Fruit fly (Drosophila melanogaster): Measurements from ENCODE around the gene CG3386.

Gene CG3386

DNA sequence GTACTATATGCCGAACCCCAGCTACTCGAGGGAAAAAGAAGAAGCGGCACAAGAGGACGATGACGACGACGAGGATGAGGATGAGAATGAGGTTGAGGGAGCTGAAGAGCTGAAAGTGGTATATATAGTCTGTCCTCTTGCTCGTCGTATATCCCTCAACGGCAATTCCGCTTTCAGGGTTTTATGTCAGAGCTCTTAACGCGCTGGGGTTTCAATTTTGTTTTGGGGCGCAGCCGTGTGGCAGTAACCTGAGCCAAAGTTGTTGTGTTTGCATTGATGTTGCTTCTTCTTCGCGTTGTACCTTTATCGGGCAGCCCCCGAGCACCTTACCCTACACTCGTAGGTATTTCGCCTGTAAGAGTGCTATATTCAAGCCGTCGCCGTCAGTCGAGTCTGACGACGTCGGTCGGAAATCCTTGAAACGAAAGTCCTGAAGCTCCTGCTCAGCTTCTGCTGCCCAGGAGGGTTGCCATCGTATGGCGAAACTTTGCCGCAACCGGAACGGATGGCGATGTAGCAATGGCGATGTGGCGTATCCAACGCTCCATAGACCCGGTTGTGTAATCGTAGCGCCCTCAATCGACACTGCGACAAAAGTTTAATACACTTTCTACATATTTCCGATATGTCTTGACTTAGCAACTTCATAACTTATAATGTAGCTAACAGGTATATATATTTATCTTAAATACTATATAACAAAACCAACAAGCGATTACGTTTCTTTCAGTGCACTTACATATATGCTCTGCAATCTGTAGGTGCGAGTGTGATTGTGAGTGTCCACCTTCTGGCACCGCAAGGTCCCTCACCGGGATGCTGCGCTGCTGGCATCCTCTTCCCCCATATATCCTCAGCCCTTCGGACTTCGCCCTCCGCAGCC, 22.6 kb upstream of the CG3386 start (continued):
- TF ChIP-seq CG7372 (GFP tag; IDR thresholded peaks at IDR 0.05) (no peak), pan (optimal IDR thresholded peaks at IDR 0.05) (no peak), pan (GFP tag; optimal IDR thresholded peaks at IDR 0.05 in 1 of 2, IDR thresholded peaks at IDR 0.05 in 1 of 2) (peak in 1 of 2 experiments; percentile 62), Opbp (GFP tag; IDR thresholded peaks at IDR 0.05; ENCODE audit: partially characterized antibody) (no peak), CG15269 (tag; optimal IDR thresholded peaks at IDR 0.05) (no peak), unpg (GFP tag; optimal IDR thresholded peaks at IDR 0.05) (peak; percentile 36), nom (GFP tag; optimal IDR thresholded peaks at IDR 0.05) (no peak), salm (tag; optimal IDR thresholded peaks at IDR 0.05) (no peak), Myb (GFP tag; optimal IDR thresholded peaks at IDR 0.05) (no peak), Ptx1 (GFP tag; IDR thresholded peaks at IDR 0.05) (peak; percentile 60), Gug (GFP tag; IDR thresholded peaks at IDR 0.05) (no peak), CG17568 (GFP tag; optimal IDR thresholded peaks at IDR 0.05) (no peak), CG31441 (GFP tag; IDR thresholded peaks at IDR 0.05) (peak; percentile 45; the same call in 1 of the 2 replicates), CG10462 (GFP tag; optimal IDR thresholded peaks at IDR 0.05) (no peak), CG2116 (GFP tag; optimal IDR thresholded peaks at IDR 0.05) (no peak), CG3838 (GFP tag; optimal IDR thresholded peaks at IDR 0.05) (no peak), CG3407 (GFP tag; optimal IDR thresholded peaks at IDR 0.05) (peak; percentile 30), CG1233 (GFP tag; optimal IDR thresholded peaks at IDR 0.05) (no peak), Abd-B (GFP tag; optimal IDR thresholded peaks at IDR 0.05) (no peak), ara (GFP tag; IDR thresholded peaks at IDR 0.05) (peak; percentile 56; the same call in 1 of the 2 replicates), CG17186 (GFP tag; optimal IDR thresholded peaks at IDR 0.05) (no peak), sens-2 (GFP tag; IDR thresholded peaks at IDR 0.05) (no peak), ERR (GFP tag; optimal IDR thresholded peaks at IDR 0.05) (no peak), jing (GFP tag; optimal IDR thresholded peaks at IDR 0.05) (no peak), CG3726 (GFP tag; IDR thresholded peaks at IDR 0.05) (no peak), tx (GFP tag; optimal IDR thresholded peaks at IDR 0.05) (no peak), mld (GFP tag; IDR thresholded peaks at IDR 0.05; ENCODE audit: partially characterized antibody) (no peak), Hmr (GFP tag; optimal IDR thresholded peaks at IDR 0.05) (peak; percentile 35), zf30C (GFP tag; optimal IDR thresholded peaks at IDR 0.05) (no peak), cwo (GFP tag; optimal IDR thresholded peaks at IDR 0.05) (peak; percentile 34), CG32767 (GFP tag; IDR thresholded peaks at IDR 0.05) (0 out of 2 replicates have a peak, but pooled peaks have one; percentile 46), Tbp (GFP tag; optimal IDR thresholded peaks at IDR 0.05) (no peak), BEAF-32 (GFP tag; optimal IDR thresholded peaks at IDR 0.05) (no peak), BtbVII (GFP tag; optimal IDR thresholded peaks at IDR 0.05) (no peak), bsh (GFP tag; optimal IDR thresholded peaks at IDR 0.05) (peak in 1 of 2 experiments; percentile 49), CG14710 (tag; optimal IDR thresholded peaks at IDR 0.05) (peak; percentile 15), CG4617 (GFP tag; optimal IDR thresholded peaks at IDR 0.05; ENCODE audit: borderline replicate concordance) (no peak), Atf3 (GFP tag; optimal IDR thresholded peaks at IDR 0.05) (no peak), CG9797 (GFP tag; optimal IDR thresholded peaks at IDR 0.05) (no peak), hb (GFP tag; IDR thresholded peaks at IDR 0.05; ENCODE audit: partially characterized antibody) (no peak), zen (tag; optimal IDR thresholded peaks at IDR 0.05) (no peak), H2.0 (GFP tag; IDR thresholded peaks at IDR 0.05) (no peak), CG30431 (GFP tag; optimal IDR thresholded peaks at IDR 0.05) (no peak), en (GFP tag; optimal IDR thresholded peaks at IDR 0.05) (no peak), NfI (GFP tag; optimal IDR thresholded peaks at IDR 0.05) (no peak), CG2678 (tag; optimal IDR thresholded peaks at IDR 0.05) (peak; percentile 13), CG1832 (GFP tag; optimal IDR thresholded peaks at IDR 0.05) (no peak), Doc3 (GFP tag; IDR thresholded peaks at IDR 0.05; ENCODE audit: partially characterized antibody) (no peak)
